Worm (Caenorhabditis elegans): ENCODE measurements around the gene wnk-1.
"Not testable (repeated sequence)": the region's sequence is repeated elsewhere in the genome, so short reads cannot be mapped to it uniquely, and the experiment has no call there.

wnk-1 gene

ce11 chrIV:9249219-9249618, 49.3 kb downstream of the wnk-1 start, which contains the start of gene Y11D7A.7:
Gene Y11D7A.7 (plus strand): TSS chrIV:9249519.
- TF ChIP-seq B0310.2, aly-1, ets-7 (tag; optimal IDR thresholded peaks at IDR 0.05): not testable (repeated sequence)

ce11 chrIV:9251079-9251478, 51.2 kb downstream of the wnk-1 start, which contains the start of gene Y11D7A.8:
Gene Y11D7A.8 (plus strand): TSS chrIV:9251379.
- TF ChIP-seq hmbx-1 (tag; optimal IDR thresholded peaks at IDR 0.05) = no peak
- TF ChIP-seq aly-1 (tag; optimal IDR thresholded peaks at IDR 0.05) = no peak
- TF ChIP-seq ama-1 (optimal IDR thresholded peaks at IDR 0.05) = no peak
- TF ChIP-seq hnd-1 (tag; optimal IDR thresholded peaks at IDR 0.05) = no peak
- no peak for TF ChIP-seq pes-1 (GFP tag; IDR thresholded peaks at IDR 0.05)
- TF ChIP-seq ets-7 (tag; optimal IDR thresholded peaks at IDR 0.05) = no peak
- TF ChIP-seq B0310.2 (tag; optimal IDR thresholded peaks at IDR 0.05) = no peak
- no peak for TF ChIP-seq ceh-36 (tag; optimal IDR thresholded peaks at IDR 0.05)
- no peak for TF ChIP-seq tra-4 (tag; optimal IDR thresholded peaks at IDR 0.05)
- TF ChIP-seq scrt-1 (GFP tag; IDR thresholded peaks at IDR 0.05) = no peak
- TF ChIP-seq tbx-37 (GFP tag; conservative IDR thresholded peaks at IDR 0.05) = no peak
- no peak for TF ChIP-seq hmg-4 (GFP tag; optimal IDR thresholded peaks at IDR 0.05)
- no peak for TF ChIP-seq ceh-13 (GFP tag; optimal IDR thresholded peaks at IDR 0.05)
- no peak for TF ChIP-seq F13C5.2 (tag; optimal IDR thresholded peaks at IDR 0.05)
- no peak for TF ChIP-seq tbx-11 (GFP tag; IDR thresholded peaks at IDR 0.05)

DNA sequence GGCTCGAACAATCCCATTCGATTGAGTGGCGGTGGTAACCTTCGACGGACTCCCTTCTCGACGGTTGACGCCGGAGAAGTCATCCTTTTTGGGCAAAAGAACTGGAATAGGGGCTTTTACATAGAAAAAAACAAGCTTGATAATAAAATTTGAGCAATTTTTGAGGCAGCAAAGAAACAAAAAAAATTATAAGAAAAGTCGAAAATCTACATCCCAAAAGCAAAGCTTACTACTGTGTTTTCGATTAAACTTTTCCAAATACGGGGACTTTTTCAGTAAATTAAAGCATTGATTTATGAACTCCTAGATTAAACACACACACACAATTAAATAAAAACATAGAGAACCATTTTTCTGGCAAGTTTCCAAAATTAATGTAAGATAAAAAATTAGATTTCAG, 56.1 kb downstream of the wnk-1 start, which contains the start of gene Y11D7A.9:
Gene Y11D7A.9 (minus strand): TSS at position 101 of the 400 bp plus-strand sequence.
- no peak for TF ChIP-seq ceh-36 (tag; optimal IDR thresholded peaks at IDR 0.05)
- TF ChIP-seq hmg-4 (GFP tag; optimal IDR thresholded peaks at IDR 0.05) = no peak
- no peak for TF ChIP-seq ets-7 (tag; optimal IDR thresholded peaks at IDR 0.05)
- no peak for TF ChIP-seq aly-1 (tag; optimal IDR thresholded peaks at IDR 0.05)
- TF ChIP-seq pes-1 (GFP tag; IDR thresholded peaks at IDR 0.05) = no peak

DNA sequence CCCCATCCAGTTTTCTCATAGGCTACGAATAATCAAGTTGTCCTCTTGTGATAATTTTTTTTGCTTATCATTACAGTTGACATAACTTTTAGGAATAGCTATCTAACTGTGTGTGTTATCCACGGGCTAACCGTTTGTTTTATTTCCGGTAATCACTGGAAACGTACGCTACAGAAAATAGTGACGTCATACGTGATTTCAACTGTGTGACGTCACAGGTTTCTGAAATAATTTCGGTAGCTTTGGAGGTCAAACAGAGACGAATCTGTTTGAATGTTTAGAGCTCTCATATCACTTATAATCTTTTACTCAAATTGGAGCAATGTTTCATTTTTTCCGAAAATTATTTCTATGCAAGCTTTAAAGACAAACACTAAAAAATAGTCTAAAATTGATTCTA, 57.0 kb downstream of the wnk-1 start:
- TF ChIP-seq ama-1 (optimal IDR thresholded peaks at IDR 0.05) = no peak
- TF ChIP-seq hnd-1 (tag; optimal IDR thresholded peaks at IDR 0.05) = no peak
- TF ChIP-seq tbx-11 (GFP tag; IDR thresholded peaks at IDR 0.05) = no peak
- no peak for TF ChIP-seq ets-7 (tag; optimal IDR thresholded peaks at IDR 0.05)
- TF ChIP-seq scrt-1 (GFP tag; IDR thresholded peaks at IDR 0.05) = no peak
- no peak for TF ChIP-seq hmbx-1 (tag; optimal IDR thresholded peaks at IDR 0.05)
- no peak for TF ChIP-seq flt-1 (GFP tag; IDR thresholded peaks at IDR 0.05)
- no peak for TF ChIP-seq ceh-13 (GFP tag; optimal IDR thresholded peaks at IDR 0.05)
- TF ChIP-seq aly-1 (tag; optimal IDR thresholded peaks at IDR 0.05) = no peak
- TF ChIP-seq F13C5.2 (tag; optimal IDR thresholded peaks at IDR 0.05) = no peak
- no peak for TF ChIP-seq sea-1 (GFP tag; conservative IDR thresholded peaks at IDR 0.05)
- no peak for TF ChIP-seq ceh-36 (tag; optimal IDR thresholded peaks at IDR 0.05)

DNA sequence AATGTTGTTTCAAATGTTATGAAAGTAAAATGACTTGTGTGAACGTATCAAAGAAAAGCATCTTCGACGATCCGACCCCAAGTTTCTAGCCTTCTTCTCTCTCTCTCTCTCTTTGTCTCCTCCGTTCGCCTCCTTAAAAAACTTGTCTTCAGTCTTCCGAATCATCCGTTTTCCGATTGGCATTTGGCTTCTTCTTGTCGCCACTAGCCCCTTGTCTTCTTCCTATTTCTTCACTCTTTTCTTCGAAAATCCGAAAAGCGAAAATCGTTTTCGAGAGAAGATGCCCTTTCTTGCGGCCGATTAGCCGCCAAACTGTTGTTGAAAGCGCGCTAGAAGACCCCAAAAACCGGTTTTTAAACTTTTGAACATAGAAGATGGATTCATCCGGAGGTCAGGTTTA, 58.6 kb downstream of the wnk-1 start:
- no peak for TF ChIP-seq flt-1 (GFP tag; IDR thresholded peaks at IDR 0.05)
- TF ChIP-seq ceh-13 (GFP tag; optimal IDR thresholded peaks at IDR 0.05) = no peak
- no peak for TF ChIP-seq scrt-1 (GFP tag; IDR thresholded peaks at IDR 0.05)
- no peak for TF ChIP-seq hmbx-1 (tag; optimal IDR thresholded peaks at IDR 0.05)
- TF ChIP-seq ets-7 (tag; optimal IDR thresholded peaks at IDR 0.05) = no peak
- TF ChIP-seq pes-1 (GFP tag; IDR thresholded peaks at IDR 0.05) = no peak
- no peak for TF ChIP-seq ceh-36 (tag; optimal IDR thresholded peaks at IDR 0.05)
- TF ChIP-seq tra-4 (tag; optimal IDR thresholded peaks at IDR 0.05) = no peak
- TF ChIP-seq aly-1 (tag; optimal IDR thresholded peaks at IDR 0.05) = no peak
- no peak for TF ChIP-seq hnd-1 (tag; optimal IDR thresholded peaks at IDR 0.05)
- no peak for TF ChIP-seq ama-1 (optimal IDR thresholded peaks at IDR 0.05)
- no peak for TF ChIP-seq hmg-4 (GFP tag; optimal IDR thresholded peaks at IDR 0.05)
- TF ChIP-seq tbx-11 (GFP tag; IDR thresholded peaks at IDR 0.05) = no peak
- no peak for TF ChIP-seq tbx-37 (GFP tag; conservative IDR thresholded peaks at IDR 0.05)

ce11 chrIV:9259687-9260086, 59.8 kb downstream of the wnk-1 start, which contains the start of gene Y11D7A.10:
Gene Y11D7A.10 (minus strand): TSS chrIV:9259768.
- TF ChIP-seq B0310.2 (tag; optimal IDR thresholded peaks at IDR 0.05) (no peak), tbx-11 (GFP tag; IDR thresholded peaks at IDR 0.05) (no peak), F13C5.2 (tag; optimal IDR thresholded peaks at IDR 0.05) (no peak), scrt-1 (GFP tag; IDR thresholded peaks at IDR 0.05) (no peak), aly-1 (tag; optimal IDR thresholded peaks at IDR 0.05) (no peak)

- no peak for TF ChIP-seq aly-1 (tag; optimal IDR thresholded peaks at IDR 0.05)
Observed at ce11 chrIV:9260334-9260733, 60.4 kb downstream of the wnk-1 start.

- no peak for TF ChIP-seq hnd-1 (tag; optimal IDR thresholded peaks at IDR 0.05)
- TF ChIP-seq ets-7 (tag; optimal IDR thresholded peaks at IDR 0.05) = no peak
- TF ChIP-seq scrt-1 (GFP tag; IDR thresholded peaks at IDR 0.05) = no peak
- TF ChIP-seq flt-1 (GFP tag; IDR thresholded peaks at IDR 0.05) = no peak
- TF ChIP-seq ama-1 (optimal IDR thresholded peaks at IDR 0.05) = no peak
- no peak for TF ChIP-seq hmg-4 (GFP tag; optimal IDR thresholded peaks at IDR 0.05)
- TF ChIP-seq tbx-37 (GFP tag; conservative IDR thresholded peaks at IDR 0.05) = no peak
- TF ChIP-seq sea-1 (GFP tag; conservative IDR thresholded peaks at IDR 0.05) = no peak
- no peak for TF ChIP-seq F13C5.2 (tag; optimal IDR thresholded peaks at IDR 0.05)
- TF ChIP-seq tbx-11 (GFP tag; IDR thresholded peaks at IDR 0.05) = no peak
- no peak for TF ChIP-seq pes-1 (GFP tag; IDR thresholded peaks at IDR 0.05)
- no peak for TF ChIP-seq ceh-13 (GFP tag; optimal IDR thresholded peaks at IDR 0.05)
- no peak for TF ChIP-seq B0310.2 (tag; optimal IDR thresholded peaks at IDR 0.05)
- no peak for TF ChIP-seq ceh-36 (tag; optimal IDR thresholded peaks at IDR 0.05)
- TF ChIP-seq hmbx-1 (tag; optimal IDR thresholded peaks at IDR 0.05) = no peak
- TF ChIP-seq aly-1 (tag; optimal IDR thresholded peaks at IDR 0.05) = no peak
Observed at ce11 chrIV:9260826-9261225, 60.9 kb downstream of the wnk-1 start.

Data from whole organism, early embryonic.